Worm (Caenorhabditis elegans) whole organism, L4 larva: Measurements from ENCODE around the gene F35B3.3.

Experiments used
- Y105C5A.15 ChIP-seq: fragments of 200-800 bp; sonication (Bioruptor generic); IDR thresholded peaks from 2 replicates; pipeline ENCODE4 v1.3.6; 2022; ENCODE audit warnings: missing genetic modification characterization, missing compliant biosample characterization
- ama-1 ChIP-seq: fragments of 150-350 bp; optimal IDR thresholded peaks from 2 replicates; lab custom pipeline; 2014; ENCODE audit warnings: inconsistent platforms, mixed read lengths
- duxl-1 ChIP-seq: sonication (generic microtip); optimal IDR thresholded peaks from 2 replicates; lab custom pipeline; 2016; ENCODE audit warnings: mild to moderate bottlenecking, missing genetic modification characterization, moderate library complexity, missing compliant biosample characterization; ENCODE audit not compliant: poor library complexity
- fos-1 ChIP-seq: fragments of 150-350 bp; optimal IDR thresholded peaks from 2 replicates; lab custom pipeline; 2014; ENCODE audit warnings: missing biosample characterization, missing genetic modification characterization
- hmg-1.1 ChIP-seq: fragments of 200-800 bp; sonication (Bioruptor generic); IDR thresholded peaks from 2 replicates; pipeline ENCODE4 v1.3.6; 2022; ENCODE audit warnings: missing genetic modification reagents, missing genetic modification characterization, missing compliant biosample characterization
- nhr-11 ChIP-seq: fragments of 150-350 bp; optimal IDR thresholded peaks from 2 replicates; lab custom pipeline; 2014; ENCODE audit warnings: missing biosample characterization, missing genetic modification characterization
- nhr-237 ChIP-seq: sonication (generic microtip); optimal IDR thresholded peaks from 2 replicates; lab custom pipeline; 2017; ENCODE audit warnings: missing biosample characterization, missing genetic modification characterization
- nhr-28 ChIP-seq: fragments of 150-350 bp; optimal IDR thresholded peaks from 2 replicates; lab custom pipeline; 2014; ENCODE audit warnings: missing biosample characterization, missing genetic modification characterization
- snpc-4 ChIP-seq: fragments of 150-350 bp; optimal IDR thresholded peaks from 2 replicates; lab custom pipeline; 2014; ENCODE audit warnings: missing biosample characterization, missing genetic modification characterization
- spr-3 ChIP-seq: fragments of 200-800 bp; sonication (Bioruptor generic); optimal IDR thresholded peaks from 2 replicates; lab custom pipeline; 2018; ENCODE audit warnings: mild to moderate bottlenecking, missing genetic modification characterization, missing compliant biosample characterization
- unc-39 ChIP-seq: sonication (generic microtip); optimal IDR thresholded peaks from 2 replicates; lab custom pipeline; 2017; ENCODE audit warnings: missing biosample characterization, missing genetic modification characterization
- unc-62 ChIP-seq, 3 experiments: fragments of 150-350 bp in 1 of 3; sonication (generic microtip); optimal IDR thresholded peaks in 2 of 3; peaks in 1 of 3; 1 replicate in 1 of 3; 2 replicates in 2 of 3; lab custom pipeline; 2014 to 2017; ENCODE audit warnings: missing biosample characterization in 3 of 3, missing genetic modification characterization in 3 of 3, missing genetic modification reagents in 3 of 3, missing genotype in 1 of 3
- zag-1 ChIP-seq: fragments of 150-350 bp; optimal IDR thresholded peaks from 2 replicates; lab custom pipeline; 2014; ENCODE audit warnings: missing biosample characterization, missing genetic modification characterization

ce11 chrX:17019098-17019497 is 5.8 kb downstream of the F35B3.3 start:
- TF ChIP-seq nhr-11 (no peak), unc-62 (GFP tag; optimal IDR thresholded peaks at IDR 0.05 in 1 of 2; lab: Kevin White, UChicago) (no peak), unc-62 (tag; optimal IDR thresholded peaks at IDR 0.05; lab: Kevin White, UChicago) (no peak), nhr-237 (no peak), Y105C5A.15 (GFP tag; lab: Robert Waterston, UW) (no peak), duxl-1 (no peak), unc-39 (tag; lab: Kevin White, UChicago) (no peak), hmg-1.1 (GFP tag; lab: Robert Waterston, UW) (no peak), nhr-28 (tag; lab: Kevin White, UChicago) (no peak), spr-3 (no peak), fos-1 (tag; lab: Kevin White, UChicago) (no peak), snpc-4 (no peak), zag-1 (tag; lab: Kevin White, UChicago) (no peak), ama-1 (lab: Kevin White, UChicago) (no peak)
